Worm (Caenorhabditis elegans) whole organism, L1 larva: ENCODE measurements around the gene F16G10.5.

Source experiments
- C04F5.9 ChIP-seq: sonication (generic microtip); optimal IDR thresholded peaks from 2 replicates; lab custom pipeline; 2016; ENCODE audit warnings: missing genetic modification characterization, missing compliant biosample characterization
- C34B4.2 ChIP-seq: sonication (generic microtip); optimal IDR thresholded peaks from 2 replicates; lab custom pipeline; 2017; ENCODE audit warnings: mild to moderate bottlenecking, missing genetic modification characterization, missing compliant biosample characterization
- Y116A8C.19 ChIP-seq: sonication (generic microtip); optimal IDR thresholded peaks from 2 replicates; lab custom pipeline; 2016; ENCODE audit warnings: missing compliant biosample characterization, missing genetic modification characterization, borderline replicate concordance
- ama-1 ChIP-seq: fragments of 150-350 bp; optimal IDR thresholded peaks from 2 replicates; lab custom pipeline; 2014
- ceh-63 ChIP-seq: fragments of 200-800 bp; sonication (Bioruptor generic); optimal IDR thresholded peaks from 2 replicates; lab custom pipeline; 2018; ENCODE audit warnings: mild to moderate bottlenecking, missing genetic modification characterization, missing compliant biosample characterization
- ceh-82 ChIP-seq, 3 experiments: fragments of 150-350 bp in 1 of 3; sonication (generic microtip) in 2 of 3; optimal IDR thresholded peaks; 2 replicates each; lab custom pipeline; 2014 to 2017; ENCODE audit warnings: missing biosample characterization in 3 of 3, missing genetic modification characterization in 3 of 3
- ceh-90 ChIP-seq: sonication (generic microtip); optimal IDR thresholded peaks from 2 replicates; lab custom pipeline; 2016; ENCODE audit warnings: missing genetic modification characterization, missing compliant biosample characterization
- dsc-1 ChIP-seq: sonication (generic microtip); optimal IDR thresholded peaks from 2 replicates; lab custom pipeline; 2016; ENCODE audit warnings: mild to moderate bottlenecking, missing genetic modification characterization, missing compliant biosample characterization
- efl-3 ChIP-seq: fragments of 200-800 bp; sonication (Bioruptor generic); optimal IDR thresholded peaks from 2 replicates; lab custom pipeline; 2018; ENCODE audit warnings: mild to moderate bottlenecking, missing genetic modification characterization, missing compliant biosample characterization
- egl-27 ChIP-seq, 2 experiments: fragments of 150-350 bp in 1 of 2; sonication (generic microtip); optimal IDR thresholded peaks; 3 replicates each; lab custom pipeline; 2017 to 2018; ENCODE audit warnings: missing biosample characterization in 2 of 2, missing genetic modification characterization in 2 of 2, missing genetic modification reagents in 2 of 2
- elt-2 ChIP-seq: sonication (generic microtip); optimal IDR thresholded peaks from 2 replicates; lab custom pipeline; 2016; ENCODE audit warnings: missing genetic modification characterization, mild to moderate bottlenecking, inconsistent platforms, missing compliant biosample characterization, missing genetic modification reagents
- fkh-4 ChIP-seq: sonication (generic microtip); optimal IDR thresholded peaks from 2 replicates; lab custom pipeline; 2016; ENCODE audit warnings: missing compliant biosample characterization, missing genetic modification characterization, borderline replicate concordance
- fos-1 ChIP-seq: fragments of 150-350 bp; optimal IDR thresholded peaks from 2 replicates; lab custom pipeline; 2014; ENCODE audit warnings: missing biosample characterization, missing genetic modification characterization
- grh-1 ChIP-seq: fragments of 200-800 bp; sonication (Bioruptor generic); IDR thresholded peaks from 2 replicates; pipeline ENCODE4 v1.3.6; 2022; ENCODE audit warnings: missing genetic modification reagents, missing genetic modification characterization, missing compliant biosample characterization
- jun-1 ChIP-seq: fragments of 150-350 bp; optimal IDR thresholded peaks from 2 replicates; lab custom pipeline; 2014; ENCODE audit warnings: missing biosample characterization, missing genetic modification reagents, missing genetic modification characterization
- lin-13 ChIP-seq: fragments of 150-350 bp; optimal IDR thresholded peaks from 2 replicates; lab custom pipeline; 2014; ENCODE audit warnings: missing biosample characterization, missing genetic modification reagents, missing genetic modification characterization
- lin-14 ChIP-seq: fragments of 200-800 bp; sonication (Bioruptor generic); optimal IDR thresholded peaks from 2 replicates; lab custom pipeline; 2018; ENCODE audit warnings: mild to moderate bottlenecking, missing genetic modification characterization, moderate library complexity, missing compliant biosample characterization
- lin-35 ChIP-seq, 2 experiments: fragments of 150-350 bp; optimal IDR thresholded peaks; 2 replicates each; lab custom pipeline; 2014; ENCODE audit warnings: missing biosample characterization in 2 of 2, missing genetic modification characterization in 2 of 2, missing genetic modification reagents in 2 of 2
- lin-39 ChIP-seq: fragments of 150-350 bp; optimal IDR thresholded peaks from 2 replicates; lab custom pipeline; 2014; ENCODE audit warnings: missing biosample characterization, missing genetic modification reagents, missing genetic modification characterization
- lir-3 ChIP-seq: sonication (generic microtip); optimal IDR thresholded peaks from 2 replicates; lab custom pipeline; 2016; ENCODE audit warnings: mild to moderate bottlenecking, missing genetic modification characterization, moderate library complexity, missing compliant biosample characterization; ENCODE audit not compliant: poor library complexity
- lsy-2 ChIP-seq, 2 experiments: fragments of 150-350 bp; optimal IDR thresholded peaks; 2 replicates each; lab custom pipeline; 2014; ENCODE audit warnings: missing biosample characterization in 2 of 2, missing genetic modification characterization in 2 of 2
- mdl-1 ChIP-seq, 2 experiments: fragments of 150-350 bp; optimal IDR thresholded peaks; 2 replicates each; lab custom pipeline; 2014 to 2017; ENCODE audit warnings: missing biosample characterization in 2 of 2, missing genetic modification characterization in 2 of 2, inconsistent platforms in 1 of 2
- mef-2 ChIP-seq: fragments of 150-350 bp; optimal IDR thresholded peaks from 2 replicates; lab custom pipeline; 2014; ENCODE audit warnings: missing biosample characterization, missing genetic modification characterization
- mep-1 ChIP-seq: fragments of 150-350 bp; optimal IDR thresholded peaks from 2 replicates; lab custom pipeline; 2014; ENCODE audit warnings: missing biosample characterization, missing genetic modification characterization
- nhr-85 ChIP-seq: sonication (generic microtip); peaks from one replicate; lab custom pipeline; 2016; ENCODE audit warnings: missing genetic modification characterization, inconsistent platforms, missing compliant biosample characterization
- pqm-1 ChIP-seq: sonication (generic microtip); optimal IDR thresholded peaks from 3 replicates; lab custom pipeline; 2017; ENCODE audit warnings: missing biosample characterization, missing genetic modification characterization
- rnt-1 ChIP-seq: sonication (generic microtip); optimal IDR thresholded peaks from 2 replicates; lab custom pipeline; 2016; ENCODE audit warnings: mild to moderate bottlenecking, missing genetic modification characterization, moderate library complexity, missing compliant biosample characterization
- skn-1 ChIP-seq: fragments of 150-350 bp; optimal IDR thresholded peaks from 2 replicates; lab custom pipeline; 2014; ENCODE audit warnings: missing biosample characterization, missing genetic modification characterization
- snpc-4 ChIP-seq: fragments of 150-350 bp; optimal IDR thresholded peaks from 2 replicates; lab custom pipeline; 2014; ENCODE audit warnings: missing biosample characterization, missing genetic modification characterization
- sup-37 ChIP-seq: fragments of 200-800 bp; sonication (Bioruptor generic); optimal IDR thresholded peaks from 2 replicates; lab custom pipeline; 2018; ENCODE audit warnings: mild to moderate bottlenecking, missing genetic modification characterization, missing compliant biosample characterization
- tbx-2 ChIP-seq: sonication (generic microtip); optimal IDR thresholded peaks from 2 replicates; lab custom pipeline; 2016; ENCODE audit warnings: missing genetic modification characterization, missing compliant biosample characterization
- unc-62 ChIP-seq: fragments of 150-350 bp; optimal IDR thresholded peaks from 2 replicates; lab custom pipeline; 2014; ENCODE audit warnings: missing biosample characterization, missing genetic modification reagents, missing genetic modification characterization
- unc-86 ChIP-seq: sonication (generic microtip); optimal IDR thresholded peaks from 2 replicates; lab custom pipeline; 2016; ENCODE audit warnings: missing genetic modification characterization, missing compliant biosample characterization
- unc-98 ChIP-seq: fragments of 200-800 bp; sonication (Bioruptor generic); IDR thresholded peaks from 2 replicates; pipeline ENCODE4 v1.3.6; 2022; ENCODE audit warnings: missing genetic modification characterization, missing compliant biosample characterization
- zip-4 ChIP-seq: fragments of 200-800 bp; sonication (Bioruptor generic); optimal IDR thresholded peaks from 2 replicates; lab custom pipeline; 2018; ENCODE audit warnings: mild to moderate bottlenecking, missing genetic modification characterization, moderate library complexity, missing compliant biosample characterization
- ztf-4 ChIP-seq: fragments of 150-350 bp; optimal IDR thresholded peaks from 2 replicates; lab custom pipeline; 2014; ENCODE audit warnings: missing biosample characterization, missing genetic modification characterization

F16G10.5 gene

DNA sequence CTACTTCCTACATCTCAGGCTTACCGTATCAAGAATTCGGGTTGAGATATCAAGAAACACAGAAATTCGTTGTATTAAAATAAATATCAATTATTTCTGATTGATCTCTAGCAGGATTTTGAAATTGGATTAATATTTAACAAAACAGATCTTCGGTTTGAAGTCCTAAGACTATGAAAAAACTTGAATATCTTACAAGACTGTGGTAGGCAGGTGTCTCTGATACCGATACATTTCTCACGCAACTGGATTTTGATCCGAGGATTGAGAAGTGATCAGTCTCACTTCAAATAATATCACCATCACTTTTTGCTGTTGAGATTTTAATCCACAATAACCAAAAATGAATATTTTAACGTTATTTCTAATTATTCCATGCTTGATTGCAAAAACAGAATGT, 20.4 kb upstream of the F16G10.5 start, which contains the start of gene F43C11.4:
TSS of gene F43C11.4 (plus strand) at position 301 of the 400 bp plus-strand sequence.
- TF ChIP-seq fkh-4, result no peak
- TF ChIP-seq sup-37 (GFP tag; lab: Kevin White, UChicago), result no peak

DNA sequence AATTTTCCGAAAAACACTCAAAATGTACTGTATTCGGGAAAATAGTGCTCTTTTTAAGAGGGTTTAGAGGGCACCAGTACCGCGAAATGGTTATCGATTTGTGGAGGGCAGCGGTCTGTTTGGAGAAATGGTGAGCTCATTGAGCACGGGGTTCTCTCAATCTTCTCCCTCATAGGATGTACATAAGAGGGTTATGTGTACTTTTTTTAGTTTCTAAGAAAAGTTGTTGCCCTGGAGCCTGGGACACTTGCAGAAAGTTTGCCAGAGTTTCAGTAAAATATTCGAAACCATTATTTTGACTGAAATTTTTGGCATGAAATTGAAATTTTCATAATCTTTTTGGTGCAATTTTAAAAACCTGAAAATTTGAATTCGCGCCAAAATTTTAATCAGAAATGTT, 14.6 kb upstream of the F16G10.5 start, which contains the start of gene F43C11.10:
TSS of gene F43C11.10 (minus strand) at position 101 of the 400 bp plus-strand sequence.
- TF ChIP-seq ama-1 (no peak), egl-27 (tag; optimal IDR thresholded peaks at IDR 0.05; lab: Kevin White, UChicago) (no peak), elt-2 (no peak), lin-13 (GFP tag; lab: Kevin White, UChicago) (no peak), Y116A8C.19 (tag; lab: Kevin White, UChicago) (no peak), C04F5.9 (no peak), unc-98 (GFP tag; lab: Robert Waterston, UW) (no peak), fos-1 (tag; lab: Kevin White, UChicago) (no peak), grh-1 (no peak), lsy-2 (tag; optimal IDR thresholded peaks at IDR 0.05; lab: Kevin White, UChicago) (no peak), lin-14 (no peak), mef-2 (tag; lab: Kevin White, UChicago) (no peak), mdl-1 (tag; optimal IDR thresholded peaks at IDR 0.05; lab: Kevin White, UChicago) (no peak), rnt-1 (no peak), zip-4 (GFP tag; lab: Kevin White, UChicago) (no peak), C34B4.2 (no peak), mep-1 (no peak), pqm-1 (tag; lab: Kevin White, UChicago) (no peak), skn-1 (tag; lab: Kevin White, UChicago) (no peak), tbx-2 (tag; lab: Kevin White, UChicago) (no peak)

DNA sequence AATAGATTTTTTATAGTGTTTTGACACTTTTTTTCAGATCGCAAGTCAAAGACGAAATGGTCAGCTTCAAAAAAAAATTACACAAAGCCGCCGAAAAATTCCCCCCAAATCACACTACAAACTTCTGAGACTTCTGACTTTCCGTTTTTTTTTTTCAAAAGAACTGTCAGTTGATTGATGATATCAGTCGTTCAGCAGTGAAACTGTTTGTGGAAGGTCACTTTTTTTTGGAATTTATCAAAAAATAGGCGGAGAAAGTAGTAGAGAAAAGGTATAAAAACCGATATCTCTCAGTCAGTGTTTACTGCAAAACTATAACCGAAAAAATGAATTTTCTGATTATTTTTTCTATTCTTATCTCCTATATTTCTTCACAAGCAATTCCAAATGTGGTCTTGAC, 14.1 kb upstream of the F16G10.5 start, which contains the start of gene F43C11.3:
TSS of gene F43C11.3 (plus strand) at position 301 of the 400 bp plus-strand sequence.
- TF ChIP-seq efl-3 (GFP tag; lab: Kevin White, UChicago) (no peak), skn-1 (tag; lab: Kevin White, UChicago) (no peak), ztf-4 (tag; lab: Kevin White, UChicago) (no peak), lir-3 (tag; lab: Kevin White, UChicago) (no peak), dsc-1 (tag; lab: Kevin White, UChicago) (no peak), unc-98 (GFP tag; lab: Robert Waterston, UW) (no peak), unc-62 (GFP tag; lab: Kevin White, UChicago) (no peak), ceh-82 (tag; optimal IDR thresholded peaks at IDR 0.05; lab: Kevin White, UChicago) (no peak), ceh-90 (tag; lab: Kevin White, UChicago) (no peak), fos-1 (tag; lab: Kevin White, UChicago) (no peak), lin-35 (GFP tag; optimal IDR thresholded peaks at IDR 0.05; lab: Kevin White, UChicago) (no peak), mep-1 (no peak), ama-1 (no peak), jun-1 (tag; lab: Kevin White, UChicago) (no peak), rnt-1 (no peak)

DNA sequence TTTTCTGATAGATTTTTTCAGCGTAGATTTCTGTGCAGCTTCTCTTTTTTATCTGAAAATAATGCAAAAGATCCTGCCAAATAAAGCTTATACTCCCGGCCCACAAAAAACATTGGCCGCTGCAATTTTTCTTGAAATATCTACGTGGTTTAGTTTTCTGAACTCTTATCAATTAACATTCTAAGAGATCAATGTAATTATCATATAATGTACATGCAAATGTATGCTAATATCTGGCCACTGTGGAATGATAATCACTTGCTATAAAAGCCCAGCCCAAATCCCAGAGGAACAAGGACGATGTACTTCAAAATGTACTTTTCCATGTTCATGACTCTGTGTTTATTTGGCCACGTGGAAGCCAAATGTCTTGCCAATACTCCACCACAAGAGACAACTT, 12.6 kb upstream of the F16G10.5 start, which contains the start of gene F43C11.2:
TSS of gene F43C11.2 (plus strand) at position 301 of the 400 bp plus-strand sequence.
- TF ChIP-seq snpc-4 (tag; lab: Kevin White, UChicago) (no peak), nhr-85 (tag; lab: Kevin White, UChicago) (no peak), mdl-1 (tag; optimal IDR thresholded peaks at IDR 0.05; lab: Kevin White, UChicago) (no peak), lin-39 (tag; lab: Kevin White, UChicago) (no peak), lin-13 (GFP tag; lab: Kevin White, UChicago) (no peak), ceh-63 (GFP tag; lab: Kevin White, UChicago) (no peak), unc-86 (tag; lab: Kevin White, UChicago) (no peak)
